Fruit fly (Drosophila melanogaster): Measurements from ENCODE around the gene ssp3.

DNA sequence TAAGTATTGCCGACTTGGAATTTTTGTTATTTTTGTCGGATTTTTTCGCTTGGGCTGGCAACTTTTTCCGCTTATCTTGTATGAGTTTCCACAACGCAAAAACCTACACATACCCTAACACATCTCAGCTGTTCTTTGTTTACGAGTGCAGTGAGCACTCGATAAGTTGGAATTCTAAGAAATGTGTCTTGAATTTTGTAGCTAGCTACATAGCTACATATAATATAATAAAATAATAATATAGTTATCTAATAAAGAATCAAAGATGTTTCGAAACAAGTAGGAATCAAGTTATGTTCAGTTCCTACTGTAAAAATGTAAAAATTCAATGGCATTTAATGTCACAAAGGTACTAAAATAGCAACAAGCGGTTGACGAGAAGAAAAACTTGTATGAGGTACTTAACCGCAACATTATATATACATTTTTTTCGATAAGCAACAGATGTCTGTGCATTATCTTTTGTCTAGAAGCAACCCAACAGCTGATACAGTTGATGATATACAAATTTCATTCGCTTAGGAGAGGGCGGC lies 13.4 kb upstream of the ssp3 start, which contains the start of gene Bhmt:
- TF ChIP-seq N (GFP tag; optimal IDR thresholded peaks at IDR 0.05) (no peak), usp (GFP tag; optimal IDR thresholded peaks at IDR 0.05) (no peak), lola (GFP tag; optimal IDR thresholded peaks at IDR 0.05) (no peak), sv (GFP tag; optimal IDR thresholded peaks at IDR 0.05) (no peak), br (GFP tag; optimal IDR thresholded peaks at IDR 0.05) (peak; percentile 68), CG9705 (GFP tag; optimal IDR thresholded peaks at IDR 0.05) (peak; percentile 49), ey (GFP tag; optimal IDR thresholded peaks at IDR 0.05) (peak; percentile 61), h (GFP tag; optimal IDR thresholded peaks at IDR 0.05) (peak; percentile 88), fru (GFP tag; optimal IDR thresholded peaks at IDR 0.05) (peak; percentile 81)

Data from whole organism, wandering third instar larva.